Worm (Caenorhabditis elegans) whole organism, L2 larva: Measurements from ENCODE around the gene F56C3.4.

Experiments
- aly-2 ChIP-seq: fragments of 150-350 bp; optimal IDR thresholded peaks from 2 replicates; lab custom pipeline; 2014; ENCODE audit warnings: missing biosample characterization, missing genetic modification characterization
- ama-1 ChIP-seq: fragments of 150-350 bp; optimal IDR thresholded peaks from 2 replicates; lab custom pipeline; 2018; ENCODE audit warnings: inconsistent platforms
- lsy-2 ChIP-seq, 2 experiments: fragments of 150-350 bp in 1 of 2; sonication (generic microtip) in 1 of 2; optimal IDR thresholded peaks; 2 replicates each; lab custom pipeline; 2014 to 2017; ENCODE audit warnings: missing biosample characterization in 2 of 2, missing genetic modification characterization in 2 of 2
- mdl-1 ChIP-seq, 2 experiments: fragments of 150-350 bp in 1 of 2; sonication (generic microtip) in 1 of 2; optimal IDR thresholded peaks; 2 replicates each; lab custom pipeline; 2017; ENCODE audit warnings: missing biosample characterization in 2 of 2, missing genetic modification characterization in 2 of 2
- nhr-11 ChIP-seq: fragments of 150-350 bp; optimal IDR thresholded peaks from 2 replicates; lab custom pipeline; 2014; ENCODE audit warnings: missing biosample characterization, missing genetic modification characterization
- snpc-4 ChIP-seq: fragments of 150-350 bp; optimal IDR thresholded peaks from 2 replicates; lab custom pipeline; 2014; ENCODE audit warnings: missing biosample characterization, missing genetic modification characterization
- unc-62 ChIP-seq: fragments of 150-350 bp; optimal IDR thresholded peaks from 2 replicates; lab custom pipeline; 2014; ENCODE audit warnings: missing biosample characterization, missing genetic modification reagents, missing genetic modification characterization

DNA sequence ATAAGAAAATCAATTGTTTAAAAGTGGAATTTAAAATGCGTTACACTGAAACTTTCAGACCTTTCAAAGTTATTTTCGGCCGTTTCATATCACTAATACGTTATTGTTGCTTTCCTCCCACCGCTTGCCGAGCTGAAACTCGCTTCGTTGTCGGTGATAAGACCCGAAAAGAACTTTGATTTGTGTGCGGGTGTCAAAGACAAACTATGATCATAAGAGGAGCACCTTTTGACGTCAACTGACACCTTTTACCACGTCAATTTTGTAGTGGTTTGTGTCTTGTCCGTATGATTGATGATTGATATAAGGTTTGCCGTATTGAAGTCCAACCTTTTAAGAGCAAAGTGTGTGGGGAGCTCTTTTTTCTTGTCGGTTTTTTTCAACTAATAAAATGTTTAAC is 23.5 kb downstream of the F56C3.4 start, which contains the start of gene ttr-37:
- TF ChIP-seq ama-1 (lab: Kevin White, UChicago) (no peak), lsy-2 (tag; optimal IDR thresholded peaks at IDR 0.05; lab: Kevin White, UChicago) (no peak), snpc-4 (no peak), unc-62 (GFP tag; lab: Kevin White, UChicago) (no peak), nhr-11 (tag; lab: Kevin White, UChicago) (no peak), mdl-1 (tag; optimal IDR thresholded peaks at IDR 0.05; lab: Kevin White, UChicago) (no peak), aly-2 (no peak)
